Worm (Caenorhabditis elegans) whole organism, L4 larva: ENCODE measurements around the gene ugt-54.
"Not testable (repeated sequence)": the region's sequence is repeated elsewhere in the genome, so short reads cannot be mapped to it uniquely, and the experiment has no call there.

ENCODE experiments used
- F49E8.2 ChIP-seq: sonication (generic microtip); optimal IDR thresholded peaks from 2 replicates; lab custom pipeline; 2016; ENCODE audit warnings: missing compliant biosample characterization, mild to moderate bottlenecking, missing genetic modification characterization, borderline replicate concordance
- R02D3.7 ChIP-seq: fragments of 150-350 bp; sonication (generic microtip); optimal IDR thresholded peaks from 3 replicates; lab custom pipeline; 2014; ENCODE audit warnings: missing biosample characterization, missing genetic modification characterization
- Y5F2A.4 ChIP-seq: fragments of 200-800 bp; sonication (Bioruptor generic); optimal IDR thresholded peaks from 2 replicates; lab custom pipeline; 2018; ENCODE audit warnings: mild to moderate bottlenecking, missing genetic modification characterization, missing compliant biosample characterization
- Y75B8A.6 ChIP-seq: fragments of 200-800 bp; sonication (Bioruptor generic); IDR thresholded peaks from 2 replicates; pipeline ENCODE4 v1.3.6; 2022; ENCODE audit warnings: missing genetic modification reagents, missing genetic modification characterization, missing compliant biosample characterization
- ZK337.2 ChIP-seq: fragments of 200-800 bp; sonication (Bioruptor generic); IDR thresholded peaks from 2 replicates; pipeline ENCODE4 v1.3.6; 2022; ENCODE audit warnings: missing genetic modification reagents, missing genetic modification characterization, missing compliant biosample characterization
- ZK546.5 ChIP-seq, 2 experiments: sonication (generic microtip); optimal IDR thresholded peaks; 2 replicates each; lab custom pipeline; 2017; ENCODE audit warnings: missing biosample characterization in 2 of 2, missing genetic modification characterization in 2 of 2
- aha-1 ChIP-seq: fragments of 150-350 bp; peaks from one replicate; lab custom pipeline; 2014; ENCODE audit warnings: missing biosample characterization, missing genetic modification characterization
- attf-4 ChIP-seq: sonication (generic microtip); optimal IDR thresholded peaks from 3 replicates; lab custom pipeline; 2017; ENCODE audit warnings: missing biosample characterization, missing genetic modification characterization
- ceh-28 ChIP-seq: fragments of 150-350 bp; optimal IDR thresholded peaks from 2 replicates; lab custom pipeline; 2014; ENCODE audit warnings: missing biosample characterization, missing genetic modification reagents, missing genetic modification characterization
- ceh-44 ChIP-seq: fragments of 200-800 bp; sonication (Bioruptor generic); IDR thresholded peaks from 2 replicates; pipeline ENCODE4 v1.3.6; 2022; ENCODE audit warnings: missing genetic modification reagents, missing genetic modification characterization, missing compliant biosample characterization
- daf-16 ChIP-seq, 3 experiments: sonication (generic microtip); optimal IDR thresholded peaks; 2 replicates each; lab custom pipeline; 2016 to 2017; ENCODE audit warnings: missing genetic modification characterization in 3 of 3, missing genetic modification reagents in 3 of 3, mild to moderate bottlenecking in 2 of 3, missing compliant biosample characterization in 2 of 3, missing biosample characterization in 1 of 3, moderate library complexity in 1 of 3
- daf-8 ChIP-seq: fragments of 200-800 bp; sonication (Bioruptor generic); IDR thresholded peaks from 2 replicates; pipeline ENCODE4 v1.3.6; 2022; ENCODE audit warnings: missing genetic modification characterization, missing compliant biosample characterization
- duxl-1 ChIP-seq: sonication (generic microtip); optimal IDR thresholded peaks from 2 replicates; lab custom pipeline; 2016; ENCODE audit warnings: mild to moderate bottlenecking, missing genetic modification characterization, moderate library complexity, missing compliant biosample characterization; ENCODE audit not compliant: poor library complexity
- dve-1 ChIP-seq: sonication (generic microtip); optimal IDR thresholded peaks from 2 replicates; lab custom pipeline; 2017; ENCODE audit warnings: antibody characterized with exemption, mild to moderate bottlenecking, missing genetic modification characterization, missing compliant biosample characterization; ENCODE audit not compliant: insufficient read depth
- fkh-10 ChIP-seq: fragments of 150-350 bp; optimal IDR thresholded peaks from 2 replicates; lab custom pipeline; 2014; ENCODE audit warnings: missing biosample characterization, missing genetic modification reagents, missing genetic modification characterization
- fos-1 ChIP-seq: fragments of 150-350 bp; optimal IDR thresholded peaks from 2 replicates; lab custom pipeline; 2014; ENCODE audit warnings: missing biosample characterization, missing genetic modification characterization
- jun-1 ChIP-seq: fragments of 150-350 bp; optimal IDR thresholded peaks from 2 replicates; lab custom pipeline; 2014; ENCODE audit warnings: missing biosample characterization, missing genetic modification reagents, missing genetic modification characterization
- lin-15B ChIP-seq: fragments of 150-350 bp; sonication (generic microtip); optimal IDR thresholded peaks from 3 replicates; lab custom pipeline; 2014; ENCODE audit warnings: missing biosample characterization, missing genetic modification characterization
- lin-29 ChIP-seq: fragments of 200-800 bp; sonication (Bioruptor generic); IDR thresholded peaks from 2 replicates; pipeline ENCODE4 v1.3.6; 2022; ENCODE audit warnings: missing genetic modification reagents, missing genetic modification characterization, missing compliant biosample characterization
- lin-38 ChIP-seq: fragments of 200-800 bp; sonication (Bioruptor generic); IDR thresholded peaks from 2 replicates; pipeline ENCODE4 v1.3.6; 2022; ENCODE audit warnings: missing genetic modification reagents, missing genetic modification characterization, missing compliant biosample characterization
- lsy-2 ChIP-seq, 2 experiments: fragments of 150-350 bp in 1 of 2; sonication (generic microtip) in 1 of 2; optimal IDR thresholded peaks; 2 replicates each; lab custom pipeline; 2014 to 2017; ENCODE audit warnings: missing biosample characterization in 2 of 2, missing genetic modification characterization in 2 of 2
- madf-5 ChIP-seq, 2 experiments: fragments of 200-800 bp; sonication (Bioruptor generic); IDR thresholded peaks; 2 replicates each; pipeline ENCODE4 v1.3.6; 2022; ENCODE audit warnings: missing compliant biosample characterization in 2 of 2, missing genetic modification characterization in 2 of 2
- mdl-1 ChIP-seq, 2 experiments: fragments of 150-350 bp in 1 of 2; sonication (generic microtip) in 1 of 2; optimal IDR thresholded peaks; 2 replicates each; lab custom pipeline; 2014 to 2017; ENCODE audit warnings: missing biosample characterization in 2 of 2, missing genetic modification characterization in 2 of 2
- mep-1 ChIP-seq: fragments of 150-350 bp; sonication (generic microtip); optimal IDR thresholded peaks from 3 replicates; lab custom pipeline; 2014; ENCODE audit warnings: missing biosample characterization, missing genetic modification characterization
- mes-2 ChIP-seq: sonication (generic microtip); optimal IDR thresholded peaks from 2 replicates; lab custom pipeline; 2016; ENCODE audit warnings: missing genotype, mild to moderate bottlenecking, missing genetic modification characterization, missing compliant biosample characterization; ENCODE audit not compliant: poor library complexity, severe bottlenecking
- nhr-111 ChIP-seq: fragments of 200-800 bp; sonication (Bioruptor generic); optimal IDR thresholded peaks from 2 replicates; lab custom pipeline; 2018; ENCODE audit warnings: mild to moderate bottlenecking, missing genetic modification characterization, missing compliant biosample characterization
- nhr-28 ChIP-seq: fragments of 150-350 bp; optimal IDR thresholded peaks from 2 replicates; lab custom pipeline; 2014; ENCODE audit warnings: missing biosample characterization, missing genetic modification characterization
- nhr-48 ChIP-seq: sonication (generic microtip); optimal IDR thresholded peaks from 2 replicates; lab custom pipeline; 2016; ENCODE audit warnings: mild to moderate bottlenecking, missing genetic modification characterization, missing compliant biosample characterization
- php-3 ChIP-seq: fragments of 200-800 bp; sonication (Bioruptor generic); IDR thresholded peaks from 2 replicates; pipeline ENCODE4 v1.3.6; 2022; ENCODE audit warnings: missing genetic modification reagents, missing genetic modification characterization, missing compliant biosample characterization
- sdz-12 ChIP-seq: fragments of 200-800 bp; sonication (Bioruptor generic); optimal IDR thresholded peaks from 2 replicates; lab custom pipeline; 2018; ENCODE audit warnings: mild to moderate bottlenecking, missing genetic modification characterization, missing compliant biosample characterization
- snpc-4 ChIP-seq: fragments of 150-350 bp; optimal IDR thresholded peaks from 2 replicates; lab custom pipeline; 2014; ENCODE audit warnings: missing biosample characterization, missing genetic modification characterization
- unc-62 ChIP-seq, 3 experiments: fragments of 150-350 bp in 1 of 3; sonication (generic microtip); optimal IDR thresholded peaks in 2 of 3; peaks in 1 of 3; 1 replicate in 1 of 3; 2 replicates in 2 of 3; lab custom pipeline; 2014 to 2017; ENCODE audit warnings: missing biosample characterization in 3 of 3, missing genetic modification characterization in 3 of 3, missing genetic modification reagents in 3 of 3, missing genotype in 1 of 3
- vab-7 ChIP-seq: fragments of 200-800 bp; sonication (Bioruptor generic); IDR thresholded peaks from 2 replicates; pipeline ENCODE4 v1.3.6; 2022; ENCODE audit warnings: missing genetic modification reagents, missing genetic modification characterization, missing compliant biosample characterization
- zag-1 ChIP-seq: fragments of 150-350 bp; optimal IDR thresholded peaks from 2 replicates; lab custom pipeline; 2014; ENCODE audit warnings: missing biosample characterization, missing genetic modification characterization
- zfp-2 ChIP-seq: sonication (generic microtip); optimal IDR thresholded peaks from 2 replicates; lab custom pipeline; 2016; ENCODE audit warnings: mild to moderate bottlenecking, missing genetic modification characterization, missing compliant biosample characterization
- zip-2 ChIP-seq: fragments of 150-350 bp; optimal IDR thresholded peaks from 2 replicates; lab custom pipeline; 2014; ENCODE audit warnings: missing biosample characterization, missing genetic modification characterization
- ztf-11 ChIP-seq: fragments of 150-350 bp; optimal IDR thresholded peaks from 2 replicates; lab custom pipeline; 2014; ENCODE audit warnings: missing biosample characterization, missing genetic modification characterization

Gene ugt-54

DNA sequence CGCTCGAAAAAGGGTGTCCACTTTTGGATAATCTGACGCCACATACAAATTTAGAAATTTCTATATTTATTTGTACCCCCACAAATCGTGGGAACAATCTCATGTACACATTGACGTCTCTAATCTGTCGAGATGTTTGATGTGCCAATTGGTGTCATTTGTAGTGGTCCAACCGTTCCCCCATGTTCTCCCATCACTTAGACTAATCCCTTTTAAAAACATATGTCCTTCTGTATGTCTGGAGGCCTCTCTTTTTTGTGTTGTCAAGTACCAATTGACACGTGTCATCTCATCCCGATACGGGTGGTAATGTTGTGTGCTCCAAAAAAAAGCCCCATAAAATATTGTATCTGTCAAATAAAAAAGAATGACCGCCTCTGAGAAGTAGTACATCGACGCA is 16.2 kb upstream of the ugt-54 start:
- TF ChIP-seq jun-1 (no peak), lsy-2 (tag; optimal IDR thresholded peaks at IDR 0.05; lab: Kevin White, UChicago) (no peak), duxl-1 (tag; lab: Kevin White, UChicago) (no peak), fos-1 (tag; lab: Kevin White, UChicago) (no peak), sdz-12 (no peak)

DNA sequence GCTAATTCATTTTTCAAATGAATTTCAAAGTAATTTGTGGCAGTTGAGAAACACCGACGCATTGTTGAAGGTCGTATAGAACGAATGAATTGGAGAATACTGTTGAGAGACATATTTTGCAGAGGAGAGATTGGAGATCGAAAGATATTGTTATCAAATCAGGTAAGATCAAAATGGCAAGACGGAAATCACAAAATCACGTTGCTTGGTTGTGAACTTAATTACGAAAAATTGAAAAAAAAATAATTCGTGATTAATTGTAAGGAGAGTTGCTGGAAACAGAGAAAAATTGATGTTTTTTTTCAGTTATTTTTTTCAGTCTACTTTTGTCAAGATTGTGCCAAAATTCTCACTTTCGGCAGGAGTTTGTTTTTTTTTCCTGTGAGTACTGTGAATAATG is 11.5 kb upstream of the ugt-54 start, which contains the start of gene T25B9.1:
Gene T25B9.1 (minus strand): TSS at position 101 of the 400 bp plus-strand sequence.
- TF ChIP-seq daf-8 (GFP tag; lab: Robert Waterston, UW) (no peak), fkh-10 (GFP tag; lab: Kevin White, UChicago) (no peak), jun-1 (no peak), madf-5 (GFP tag; IDR thresholded peaks at IDR 0.05; lab: Robert Waterston, UW) (no peak), unc-62 (GFP tag; optimal IDR thresholded peaks at IDR 0.05 in 1 of 2; lab: Kevin White, UChicago) (no peak), unc-62 (tag; optimal IDR thresholded peaks at IDR 0.05; lab: Kevin White, UChicago) (no peak), lin-38 (GFP tag; lab: Robert Waterston, UW) (no peak), ZK337.2 (GFP tag; lab: Robert Waterston, UW) (no peak), zfp-2 (tag; lab: Kevin White, UChicago) (no peak), ZK546.5 (tag; optimal IDR thresholded peaks at IDR 0.05; lab: Kevin White, UChicago) (no peak), daf-16 (GFP tag; optimal IDR thresholded peaks at IDR 0.05; lab: Kevin White, UChicago) (no peak), daf-16 (tag; optimal IDR thresholded peaks at IDR 0.05; lab: Kevin White, UChicago) (no peak), R02D3.7 (tag; lab: Kevin White, UChicago) (no peak), ztf-11 (tag; lab: Kevin White, UChicago) (no peak)

DNA sequence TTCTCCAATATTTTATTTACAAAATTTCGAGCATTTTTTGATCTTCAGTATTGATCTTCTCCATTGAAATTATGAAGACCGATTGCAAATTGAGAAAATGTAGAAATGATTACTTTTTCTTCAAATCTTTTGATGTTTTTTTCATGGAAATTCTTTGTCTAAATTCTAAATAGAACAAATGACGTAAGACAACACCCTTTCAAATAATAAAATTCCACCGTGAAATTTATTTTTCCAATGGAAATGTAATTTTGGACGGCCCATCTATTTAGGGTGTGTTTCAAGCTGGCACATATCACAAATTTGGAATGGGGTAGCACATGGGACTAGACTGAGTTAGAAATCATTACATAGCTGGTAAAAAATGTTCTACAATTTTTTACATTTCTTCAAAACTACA is 9.8 kb upstream of the ugt-54 start, which contains the start of gene T25B9.2:
Gene T25B9.2 (minus strand): TSS at position 101 of the 400 bp plus-strand sequence.
- TF ChIP-seq ZK337.2 (GFP tag; lab: Robert Waterston, UW); attf-4 (tag; lab: Kevin White, UChicago); mdl-1 (tag; optimal IDR thresholded peaks at IDR 0.05; lab: Kevin White, UChicago): not testable (repeated sequence)

DNA sequence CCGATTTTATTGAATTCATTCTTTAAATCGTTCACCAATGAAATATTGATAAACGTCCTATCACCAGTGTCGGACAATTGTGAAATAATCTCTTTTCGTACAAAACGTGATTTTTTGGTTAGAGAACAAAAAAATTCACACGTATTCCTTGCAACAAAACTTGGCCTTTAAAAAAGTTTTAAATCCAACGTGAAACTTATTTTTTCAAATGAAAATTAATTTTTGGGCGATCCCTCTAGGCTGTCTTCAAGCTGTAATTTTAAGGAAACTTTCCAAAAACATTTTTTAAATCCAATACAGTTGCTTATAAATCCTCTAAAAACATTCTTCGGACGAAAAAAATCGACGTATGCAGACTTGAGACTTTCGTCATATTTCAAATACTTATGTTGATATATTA is 6.8 kb upstream of the ugt-54 start, which contains the start of gene T25B9.5:
Gene T25B9.5 (minus strand): TSS at position 101 of the 400 bp plus-strand sequence.
- no peak for TF ChIP-seq daf-16 (GFP tag; optimal IDR thresholded peaks at IDR 0.05; lab: Kevin White, UChicago)
- no peak for TF ChIP-seq daf-16 (tag; optimal IDR thresholded peaks at IDR 0.05; lab: Kevin White, UChicago)
- no peak for TF ChIP-seq snpc-4
- TF ChIP-seq php-3 (GFP tag; lab: Robert Waterston, UW): no peak
- TF ChIP-seq zip-2 (tag; lab: Kevin White, UChicago): no peak
- TF ChIP-seq unc-62 (GFP tag; optimal IDR thresholded peaks at IDR 0.05 in 1 of 2; lab: Kevin White, UChicago): no peak
- no peak for TF ChIP-seq unc-62 (tag; optimal IDR thresholded peaks at IDR 0.05; lab: Kevin White, UChicago)
- no peak for TF ChIP-seq nhr-111 (GFP tag; lab: Kevin White, UChicago)
- no peak for TF ChIP-seq lin-29 (GFP tag; lab: Robert Waterston, UW)
- no peak for TF ChIP-seq dve-1 (tag; lab: Kevin White, UChicago)
- no peak for TF ChIP-seq mes-2 (tag; lab: Kevin White, UChicago)
- no peak for TF ChIP-seq ceh-44 (GFP tag; lab: Robert Waterston, UW)
- no peak for TF ChIP-seq vab-7 (GFP tag; lab: Robert Waterston, UW)
- TF ChIP-seq ceh-28: no peak
- no peak for TF ChIP-seq Y5F2A.4 (GFP tag; lab: Kevin White, UChicago)
- no peak for TF ChIP-seq nhr-48 (tag; lab: Kevin White, UChicago)
- TF ChIP-seq, all 104 proteins: peak for 0

DNA sequence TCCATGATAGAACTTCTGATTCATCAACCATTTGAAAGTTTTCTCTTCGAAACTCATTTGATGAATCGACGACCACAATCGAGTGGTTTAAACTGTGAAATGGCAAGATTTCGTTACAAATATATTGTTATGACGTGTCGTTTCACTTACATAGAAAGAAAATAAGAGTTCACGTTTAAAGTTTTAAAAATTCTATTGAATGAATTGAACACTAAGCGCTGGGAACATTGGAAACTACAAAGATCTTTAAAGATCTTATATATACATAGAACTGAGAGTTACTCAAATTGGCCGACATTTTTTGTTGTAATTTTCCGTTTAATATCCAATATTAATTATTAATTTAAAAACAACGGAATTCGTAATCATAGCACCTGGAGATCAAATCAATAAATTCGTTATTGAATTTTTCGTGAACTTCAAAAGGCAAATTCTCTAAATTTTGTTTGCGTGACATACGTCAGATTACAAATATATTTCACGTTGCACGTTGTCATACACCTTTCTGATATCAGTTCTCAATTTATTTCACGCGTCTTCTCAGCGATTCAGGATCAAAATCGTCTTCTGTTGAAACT is 3.8 kb upstream of the ugt-54 start, which contains the start of the genes T25B9.4 and T25B9.6:
Gene T25B9.4 (minus strand): TSS at position 101 of the 578 bp plus-strand sequence.
Gene T25B9.6 (plus strand): TSS at position 528 of the 578 bp plus-strand sequence.
- TF ChIP-seq snpc-4 (no peak), zag-1 (no peak), ZK337.2 (GFP tag; lab: Robert Waterston, UW) (no peak), ceh-44 (GFP tag; lab: Robert Waterston, UW) (no peak), nhr-28 (tag; lab: Kevin White, UChicago) (no peak), Y75B8A.6 (GFP tag; lab: Robert Waterston, UW) (no peak), mep-1 (tag; lab: Kevin White, UChicago) (no peak), F49E8.2 (no peak), aha-1 (tag; lab: Kevin White, UChicago) (no peak), lin-15B (tag; lab: Kevin White, UChicago) (no peak)
- TF ChIP-seq, all 104 proteins: peak for 0
